Worm (Caenorhabditis elegans): ENCODE results near the gene C39E6.2.

ce11 chrX:4732752-4733151 is 22.2 kb downstream of the C39E6.2 start, which contains the start of gene aman-1:
- TF ChIP-seq ztf-23 (GFP tag; IDR thresholded peaks at IDR 0.05) (no peak), tab-1 (GFP tag; IDR thresholded peaks at IDR 0.05) (no peak), cog-1 (tag; optimal IDR thresholded peaks at IDR 0.05) (no peak), flt-1 (GFP tag; IDR thresholded peaks at IDR 0.05) (no peak)

Measured in whole organism, midembryonic.